Worm (Caenorhabditis elegans) whole organism, L1 larva: ENCODE measurements around the gene ZK121.2.

Source experiments
- C16A3.4 ChIP-seq: fragments of 150-350 bp; optimal IDR thresholded peaks from 2 replicates; lab custom pipeline; 2014; ENCODE audit warnings: missing biosample characterization, missing genetic modification characterization
- ama-1 ChIP-seq: fragments of 150-350 bp; optimal IDR thresholded peaks from 2 replicates; lab custom pipeline; 2014
- blmp-1 ChIP-seq: fragments of 150-350 bp; optimal IDR thresholded peaks from 2 replicates; lab custom pipeline; 2014; ENCODE audit warnings: missing biosample characterization, missing genetic modification characterization
- ceh-63 ChIP-seq: fragments of 200-800 bp; sonication (Bioruptor generic); optimal IDR thresholded peaks from 2 replicates; lab custom pipeline; 2018; ENCODE audit warnings: mild to moderate bottlenecking, missing genetic modification characterization, missing compliant biosample characterization
- ceh-82 ChIP-seq, 3 experiments: fragments of 150-350 bp in 1 of 3; sonication (generic microtip) in 2 of 3; optimal IDR thresholded peaks; 2 replicates each; lab custom pipeline; 2014 to 2017; ENCODE audit warnings: missing biosample characterization in 3 of 3, missing genetic modification characterization in 3 of 3
- ceh-88 ChIP-seq: fragments of 200-800 bp; sonication (Bioruptor generic); IDR thresholded peaks from 2 replicates; pipeline ENCODE4 v1.3.6; 2022; ENCODE audit warnings: missing genetic modification characterization, missing compliant biosample characterization
- ceh-90 ChIP-seq: sonication (generic microtip); optimal IDR thresholded peaks from 2 replicates; lab custom pipeline; 2016; ENCODE audit warnings: missing genetic modification characterization, missing compliant biosample characterization
- dpl-1 ChIP-seq, 3 experiments: fragments of 150-350 bp in 2 of 3; sonication (generic microtip) in 1 of 3; optimal IDR thresholded peaks; 2 replicates each; lab custom pipeline; 2014 to 2017; ENCODE audit warnings: missing biosample characterization in 3 of 3, missing genetic modification characterization in 3 of 3, missing genetic modification reagents in 3 of 3
- efl-1 ChIP-seq, 4 experiments: fragments of 150-350 bp; optimal IDR thresholded peaks in 3 of 4; peaks in 1 of 4; 1 replicate in 1 of 4; 2 replicates in 3 of 4; lab custom pipeline; 2014; ENCODE audit warnings: missing biosample characterization in 2 of 4, missing genetic modification characterization in 2 of 4, missing genetic modification reagents in 2 of 4
- efl-3 ChIP-seq: fragments of 200-800 bp; sonication (Bioruptor generic); optimal IDR thresholded peaks from 2 replicates; lab custom pipeline; 2018; ENCODE audit warnings: mild to moderate bottlenecking, missing genetic modification characterization, missing compliant biosample characterization
- egl-13 ChIP-seq: sonication (generic microtip); optimal IDR thresholded peaks from 2 replicates; lab custom pipeline; 2016; ENCODE audit warnings: missing genotype, missing genetic modification reagents, missing genetic modification characterization, missing compliant biosample characterization
- egl-27 ChIP-seq, 2 experiments: fragments of 150-350 bp in 1 of 2; sonication (generic microtip); optimal IDR thresholded peaks; 3 replicates each; lab custom pipeline; 2017 to 2018; ENCODE audit warnings: missing biosample characterization in 2 of 2, missing genetic modification characterization in 2 of 2, missing genetic modification reagents in 2 of 2
- elt-3 ChIP-seq, 6 experiments: fragments of 150-350 bp in 1 of 6; sonication (generic microtip); optimal IDR thresholded peaks; 2 replicates each; lab custom pipeline; 2017 to 2018; ENCODE audit warnings: missing biosample characterization in 6 of 6, missing genetic modification characterization in 6 of 6, inconsistent platforms in 1 of 6
- ets-5 ChIP-seq: fragments of 200-800 bp; sonication (Bioruptor generic); IDR thresholded peaks from 2 replicates; pipeline ENCODE4 v1.3.6; 2022; ENCODE audit warnings: missing genetic modification characterization, missing compliant biosample characterization
- fkh-4 ChIP-seq: sonication (generic microtip); optimal IDR thresholded peaks from 2 replicates; lab custom pipeline; 2016; ENCODE audit warnings: missing compliant biosample characterization, missing genetic modification characterization, borderline replicate concordance
- grh-1 ChIP-seq: fragments of 200-800 bp; sonication (Bioruptor generic); IDR thresholded peaks from 2 replicates; pipeline ENCODE4 v1.3.6; 2022; ENCODE audit warnings: missing genetic modification reagents, missing genetic modification characterization, missing compliant biosample characterization
- hlh-4 ChIP-seq: sonication (generic microtip); optimal IDR thresholded peaks from 2 replicates; lab custom pipeline; 2016; ENCODE audit warnings: mild to moderate bottlenecking, missing genetic modification characterization, missing compliant biosample characterization
- irx-1 ChIP-seq: sonication (generic microtip); optimal IDR thresholded peaks from 2 replicates; lab custom pipeline; 2016; ENCODE audit warnings: missing genetic modification characterization, missing compliant biosample characterization
- jun-1 ChIP-seq: fragments of 150-350 bp; optimal IDR thresholded peaks from 2 replicates; lab custom pipeline; 2014; ENCODE audit warnings: missing biosample characterization, missing genetic modification reagents, missing genetic modification characterization
- lin-13 ChIP-seq: fragments of 150-350 bp; optimal IDR thresholded peaks from 2 replicates; lab custom pipeline; 2014; ENCODE audit warnings: missing biosample characterization, missing genetic modification reagents, missing genetic modification characterization
- lin-15B ChIP-seq: fragments of 150-350 bp; sonication (generic microtip); optimal IDR thresholded peaks from 3 replicates; lab custom pipeline; 2014; ENCODE audit warnings: missing biosample characterization, missing genetic modification characterization
- lin-35 ChIP-seq, 2 experiments: fragments of 150-350 bp; optimal IDR thresholded peaks; 2 replicates each; lab custom pipeline; 2014; ENCODE audit warnings: missing biosample characterization in 2 of 2, missing genetic modification characterization in 2 of 2, missing genetic modification reagents in 2 of 2
- lin-39 ChIP-seq: fragments of 150-350 bp; optimal IDR thresholded peaks from 2 replicates; lab custom pipeline; 2014; ENCODE audit warnings: missing biosample characterization, missing genetic modification reagents, missing genetic modification characterization
- mab-9 ChIP-seq: fragments of 200-800 bp; sonication (Bioruptor generic); IDR thresholded peaks from 2 replicates; pipeline ENCODE4 v1.3.6; 2022; ENCODE audit warnings: missing genetic modification reagents, missing genetic modification characterization, missing compliant biosample characterization
- mdl-1 ChIP-seq, 2 experiments: fragments of 150-350 bp; optimal IDR thresholded peaks; 2 replicates each; lab custom pipeline; 2014 to 2017; ENCODE audit warnings: missing biosample characterization in 2 of 2, missing genetic modification characterization in 2 of 2, inconsistent platforms in 1 of 2
- mef-2 ChIP-seq: fragments of 150-350 bp; optimal IDR thresholded peaks from 2 replicates; lab custom pipeline; 2014; ENCODE audit warnings: missing biosample characterization, missing genetic modification characterization
- mep-1 ChIP-seq: fragments of 150-350 bp; optimal IDR thresholded peaks from 2 replicates; lab custom pipeline; 2014; ENCODE audit warnings: missing biosample characterization, missing genetic modification characterization
- nhr-19 ChIP-seq: fragments of 200-800 bp; sonication (Bioruptor generic); conservative IDR thresholded peaks from 2 replicates; pipeline ENCODE4 v1.3.6; 2022; ENCODE audit warnings: missing genetic modification characterization, missing compliant biosample characterization
- nhr-20 ChIP-seq: sonication (generic microtip); optimal IDR thresholded peaks from 2 replicates; lab custom pipeline; 2016; ENCODE audit warnings: mild to moderate bottlenecking, missing genetic modification characterization, missing compliant biosample characterization
- nhr-28 ChIP-seq: fragments of 150-350 bp; optimal IDR thresholded peaks from 2 replicates; lab custom pipeline; 2014; ENCODE audit warnings: missing biosample characterization, missing genetic modification characterization
- nhr-47 ChIP-seq: sonication (generic microtip); optimal IDR thresholded peaks from 2 replicates; lab custom pipeline; 2016; ENCODE audit warnings: mild to moderate bottlenecking, missing genetic modification characterization, moderate library complexity, missing compliant biosample characterization
- nhr-77 ChIP-seq: fragments of 150-350 bp; optimal IDR thresholded peaks from 2 replicates; lab custom pipeline; 2014; ENCODE audit warnings: missing biosample characterization, missing genetic modification characterization
- nhr-85 ChIP-seq: sonication (generic microtip); peaks from one replicate; lab custom pipeline; 2016; ENCODE audit warnings: missing genetic modification characterization, inconsistent platforms, missing compliant biosample characterization
- nhr-90 ChIP-seq: sonication (generic microtip); optimal IDR thresholded peaks from 2 replicates; lab custom pipeline; 2016; ENCODE audit warnings: mild to moderate bottlenecking, missing genetic modification characterization, missing compliant biosample characterization; ENCODE audit not compliant: poor library complexity
- pag-3 ChIP-seq: sonication (generic microtip); optimal IDR thresholded peaks from 2 replicates; lab custom pipeline; 2017; ENCODE audit warnings: missing genetic modification characterization, mild to moderate bottlenecking, missing compliant biosample characterization, antibody characterized with exemption, borderline replicate concordance; ENCODE audit not compliant: insufficient read depth
- pqm-1 ChIP-seq: sonication (generic microtip); optimal IDR thresholded peaks from 3 replicates; lab custom pipeline; 2017; ENCODE audit warnings: missing biosample characterization, missing genetic modification characterization
- rnt-1 ChIP-seq: sonication (generic microtip); optimal IDR thresholded peaks from 2 replicates; lab custom pipeline; 2016; ENCODE audit warnings: mild to moderate bottlenecking, missing genetic modification characterization, moderate library complexity, missing compliant biosample characterization
- skn-1 ChIP-seq: fragments of 150-350 bp; optimal IDR thresholded peaks from 2 replicates; lab custom pipeline; 2014; ENCODE audit warnings: missing biosample characterization, missing genetic modification characterization
- snpc-4 ChIP-seq: fragments of 150-350 bp; optimal IDR thresholded peaks from 2 replicates; lab custom pipeline; 2014; ENCODE audit warnings: missing biosample characterization, missing genetic modification characterization
- snu-23 ChIP-seq: sonication (generic microtip); optimal IDR thresholded peaks from 2 replicates; lab custom pipeline; 2016; ENCODE audit warnings: missing genetic modification characterization, missing compliant biosample characterization
- sox-4 ChIP-seq: sonication (generic microtip); optimal IDR thresholded peaks from 2 replicates; lab custom pipeline; 2016; ENCODE audit warnings: missing genetic modification characterization, missing compliant biosample characterization
- sptf-1 ChIP-seq: fragments of 150-350 bp; optimal IDR thresholded peaks from 2 replicates; lab custom pipeline; 2014; ENCODE audit warnings: missing biosample characterization, missing genetic modification characterization
- swsn-7 ChIP-seq: sonication (generic microtip); optimal IDR thresholded peaks from 2 replicates; lab custom pipeline; 2016; ENCODE audit warnings: missing genetic modification characterization, missing compliant biosample characterization
- tbx-2 ChIP-seq: sonication (generic microtip); optimal IDR thresholded peaks from 2 replicates; lab custom pipeline; 2016; ENCODE audit warnings: missing genetic modification characterization, missing compliant biosample characterization
- unc-62 ChIP-seq: fragments of 150-350 bp; optimal IDR thresholded peaks from 2 replicates; lab custom pipeline; 2014; ENCODE audit warnings: missing biosample characterization, missing genetic modification reagents, missing genetic modification characterization
- unc-98 ChIP-seq: fragments of 200-800 bp; sonication (Bioruptor generic); IDR thresholded peaks from 2 replicates; pipeline ENCODE4 v1.3.6; 2022; ENCODE audit warnings: missing genetic modification characterization, missing compliant biosample characterization
- vab-15 ChIP-seq: sonication (generic microtip); optimal IDR thresholded peaks from 2 replicates; lab custom pipeline; 2017; ENCODE audit warnings: missing genotype, mild to moderate bottlenecking, missing genetic modification characterization, missing compliant biosample characterization
- xbp-1 ChIP-seq: sonication (generic microtip); optimal IDR thresholded peaks from 2 replicates; lab custom pipeline; 2016; ENCODE audit warnings: missing genetic modification characterization, missing compliant biosample characterization
- ztf-4 ChIP-seq: fragments of 150-350 bp; optimal IDR thresholded peaks from 2 replicates; lab custom pipeline; 2014; ENCODE audit warnings: missing biosample characterization, missing genetic modification characterization

ZK121.2 gene

ce11 chrIII:5305725-5306124 is 35.8 kb upstream of the ZK121.2 start (continued):
- peak; percentile 19 for TF ChIP-seq egl-13 (tag; lab: Kevin White, UChicago)
- TF ChIP-seq ets-5 (GFP tag; lab: Robert Waterston, UW), result no peak
- TF ChIP-seq mdl-1 (tag; optimal IDR thresholded peaks at IDR 0.05; lab: Kevin White, UChicago), result peak in 1 of 2 experiments; percentile 45
- TF ChIP-seq jun-1 (tag; lab: Kevin White, UChicago), result no peak
- peak; percentile 31 to 67 for TF ChIP-seq efl-1 (optimal IDR thresholded peaks at IDR 0.05; lab: Kevin White, UChicago)
- peak; percentile 61 to 96 for TF ChIP-seq efl-1 (GFP tag; optimal IDR thresholded peaks at IDR 0.05 in 1 of 2; lab: Kevin White, UChicago)
- no peak for TF ChIP-seq sptf-1
- no peak for TF ChIP-seq pag-3 (tag; lab: Kevin White, UChicago)
- TF ChIP-seq skn-1, result peak; percentile 31
- peak; percentile 65 for TF ChIP-seq nhr-19 (GFP tag; lab: Robert Waterston, UW)
- TF ChIP-seq blmp-1 (tag; lab: Kevin White, UChicago), result peak; percentile 24
- TF ChIP-seq nhr-77 (tag; lab: Kevin White, UChicago), result peak; percentile 37
- TF ChIP-seq nhr-47 (tag; lab: Kevin White, UChicago), result peak; percentile 69
- TF ChIP-seq egl-27 (tag; optimal IDR thresholded peaks at IDR 0.05; lab: Kevin White, UChicago), result peak in 1 of 2 experiments; percentile 2

- TF ChIP-seq pag-3 (tag; lab: Kevin White, UChicago) (peak; percentile 55), C16A3.4 (tag; lab: Kevin White, UChicago) (peak; percentile 40), blmp-1 (tag; lab: Kevin White, UChicago) (peak; percentile 47), ceh-82 (tag; optimal IDR thresholded peaks at IDR 0.05; lab: Kevin White, UChicago) (peak; percentile 11 to 66 (median 11)), lin-39 (peak; percentile 27), snpc-4 (tag; lab: Kevin White, UChicago) (peak; percentile 21), hlh-4 (tag; lab: Kevin White, UChicago) (no peak), nhr-47 (tag; lab: Kevin White, UChicago) (peak; percentile 83), mep-1 (tag; lab: Kevin White, UChicago) (peak; percentile 74), mab-9 (GFP tag; lab: Robert Waterston, UW) (no peak), dpl-1 (GFP tag; optimal IDR thresholded peaks at IDR 0.05; lab: Kevin White, UChicago) (peak; percentile 88 to 93 (median 93)), ama-1 (no peak), xbp-1 (tag; lab: Kevin White, UChicago) (peak; percentile 69), pqm-1 (no peak), lin-35 (GFP tag; optimal IDR thresholded peaks at IDR 0.05; lab: Kevin White, UChicago) (peak; percentile 91 to 96), egl-27 (tag; optimal IDR thresholded peaks at IDR 0.05; lab: Kevin White, UChicago) (no peak), ceh-88 (GFP tag; lab: Robert Waterston, UW) (no peak), fkh-4 (peak; percentile 82), ztf-4 (tag; lab: Kevin White, UChicago) (peak; percentile 23), tbx-2 (peak; percentile 84), swsn-7 (tag; lab: Kevin White, UChicago) (peak; percentile 65), jun-1 (tag; lab: Kevin White, UChicago) (no peak), lin-15B (tag; lab: Kevin White, UChicago) (peak; percentile 7), nhr-85 (tag; lab: Kevin White, UChicago) (peak; percentile 85), nhr-20 (tag; lab: Kevin White, UChicago) (peak; percentile 69), mef-2 (tag; lab: Kevin White, UChicago) (no peak), irx-1 (tag; lab: Kevin White, UChicago) (peak; percentile 72), mdl-1 (tag; optimal IDR thresholded peaks at IDR 0.05; lab: Kevin White, UChicago) (peak in 1 of 2 experiments; percentile 32), grh-1 (GFP tag; lab: Robert Waterston, UW) (no peak), nhr-90 (tag; lab: Kevin White, UChicago) (peak; percentile 81), ceh-63 (GFP tag; lab: Kevin White, UChicago) (no peak), ceh-90 (tag; lab: Kevin White, UChicago) (peak; percentile 90), rnt-1 (tag; lab: Kevin White, UChicago) (peak; percentile 98), efl-3 (GFP tag; lab: Kevin White, UChicago) (peak; percentile 49), elt-3 (tag; optimal IDR thresholded peaks at IDR 0.05; lab: Kevin White, UChicago) (no peak), vab-15 (peak; percentile 55), lin-13 (peak; percentile 29), nhr-28 (tag; lab: Kevin White, UChicago) (no peak), snu-23 (GFP tag; lab: Kevin White, UChicago) (peak; percentile 73), unc-98 (GFP tag; lab: Robert Waterston, UW) (peak; percentile 66; the same call in 1 of the 2 replicates), sox-4 (tag; lab: Kevin White, UChicago) (peak; percentile 69), unc-62 (GFP tag; lab: Kevin White, UChicago) (no peak), efl-1 (optimal IDR thresholded peaks at IDR 0.05; lab: Kevin White, UChicago) (peak; percentile 61 to 94), efl-1 (GFP tag; optimal IDR thresholded peaks at IDR 0.05 in 1 of 2; lab: Kevin White, UChicago) (peak; percentile 93 to 99)
Observed at ce11 chrIII:5308278-5308677, 33.2 kb upstream of the ZK121.2 start, which contains the start of gene mog-3. TSS of gene mog-3 (plus strand) at chrIII:5308596.
